Fruit fly (Drosophila melanogaster): Measurements from ENCODE around the gene CG2258.

The CG2258 gene

DNA sequence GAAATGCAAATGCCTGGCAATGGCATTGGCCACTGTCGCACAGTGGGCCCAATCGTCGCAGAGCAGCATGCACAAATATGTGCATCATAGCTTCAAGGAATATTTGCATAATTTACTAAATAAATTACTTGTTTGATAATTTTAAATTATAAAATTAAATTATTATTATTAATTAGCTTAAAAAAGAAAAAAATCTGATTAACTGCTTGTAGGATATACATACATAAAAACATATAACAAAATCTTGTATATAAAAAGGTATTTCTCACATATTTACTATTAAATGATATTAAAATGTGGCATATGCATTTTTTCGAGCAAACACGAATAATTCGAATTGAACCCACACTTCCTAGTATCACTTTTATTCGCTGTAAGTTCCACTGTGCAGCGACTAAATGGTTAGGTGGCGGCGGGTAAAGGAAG, 23.3 kb upstream of the CG2258 start (continued):
- TF ChIP-seq CG1621 (tag; optimal IDR thresholded peaks at IDR 0.05) (no peak), Ets96B (tag; optimal IDR thresholded peaks at IDR 0.05) (no peak), CG8319 (GFP tag; optimal IDR thresholded peaks at IDR 0.05) (no peak), net (GFP tag; optimal IDR thresholded peaks at IDR 0.05) (no peak), Lpt (GFP tag; optimal IDR thresholded peaks at IDR 0.05) (peak; percentile 5), svp (GFP tag) (no peak), cyc (GFP tag; optimal IDR thresholded peaks at IDR 0.05) (no peak), Sox14 (GFP tag; optimal IDR thresholded peaks at IDR 0.05) (no peak), CG11294 (GFP tag; IDR thresholded peaks at IDR 0.05) (peak; percentile 39; the same call in 1 of the 2 replicates), topi (GFP tag; optimal IDR thresholded peaks at IDR 0.05) (no peak), CG6808 (GFP tag; optimal IDR thresholded peaks at IDR 0.05) (no peak), Gug (GFP tag; IDR thresholded peaks at IDR 0.05) (no peak), CG6854 (GFP tag; optimal IDR thresholded peaks at IDR 0.05) (no peak), Sox102F (GFP tag; optimal IDR thresholded peaks at IDR 0.05) (no peak), CG11902 (GFP tag; optimal IDR thresholded peaks at IDR 0.05) (no peak), CG10669 (GFP tag; optimal IDR thresholded peaks at IDR 0.05) (no peak), Smox (GFP tag; optimal IDR thresholded peaks at IDR 0.05) (no peak), CG4318 (GFP tag; optimal IDR thresholded peaks at IDR 0.05) (peak; percentile 60), CG31627 (GFP tag; optimal IDR thresholded peaks at IDR 0.05) (no peak), lz (GFP tag; optimal IDR thresholded peaks at IDR 0.05) (no peak), eg (GFP tag; IDR thresholded peaks at IDR 0.05) (0 out of 3 replicates have a peak, but pooled peaks have one; percentile 27), salr (GFP tag; optimal IDR thresholded peaks at IDR 0.05) (peak in 1 of 2 experiments; percentile 13), Eip75B (GFP tag; optimal IDR thresholded peaks at IDR 0.05) (no peak), CG10631 (GFP tag; optimal IDR thresholded peaks at IDR 0.05) (peak; percentile 23), dsx (GFP tag; optimal IDR thresholded peaks at IDR 0.05; ENCODE audit: poor library complexity, severe bottlenecking) (no peak), CG34406 (GFP tag; optimal IDR thresholded peaks at IDR 0.05) (no peak), CG32006 (GFP tag; optimal IDR thresholded peaks at IDR 0.05) (peak; percentile 81), CG6163 (GFP tag; IDR thresholded peaks at IDR 0.05) (0 out of 3 replicates have a peak, but pooled peaks have one; percentile 21), CG16779 (tag; optimal IDR thresholded peaks at IDR 0.05) (no peak), fkh (GFP tag; optimal IDR thresholded peaks at IDR 0.05) (no peak), CG8119 (GFP tag; IDR thresholded peaks at IDR 0.05) (peak; percentile 48; the same call in 2 of the 3 replicates), Hr39 (GFP tag; optimal IDR thresholded peaks at IDR 0.05) (no peak), Met (GFP tag; optimal IDR thresholded peaks at IDR 0.05) (no peak), pdm3 (GFP tag; optimal IDR thresholded peaks at IDR 0.05) (no peak), acj6 (GFP tag; optimal IDR thresholded peaks at IDR 0.05) (peak; percentile 12), vri (GFP tag; optimal IDR thresholded peaks at IDR 0.05) (no peak)

DNA sequence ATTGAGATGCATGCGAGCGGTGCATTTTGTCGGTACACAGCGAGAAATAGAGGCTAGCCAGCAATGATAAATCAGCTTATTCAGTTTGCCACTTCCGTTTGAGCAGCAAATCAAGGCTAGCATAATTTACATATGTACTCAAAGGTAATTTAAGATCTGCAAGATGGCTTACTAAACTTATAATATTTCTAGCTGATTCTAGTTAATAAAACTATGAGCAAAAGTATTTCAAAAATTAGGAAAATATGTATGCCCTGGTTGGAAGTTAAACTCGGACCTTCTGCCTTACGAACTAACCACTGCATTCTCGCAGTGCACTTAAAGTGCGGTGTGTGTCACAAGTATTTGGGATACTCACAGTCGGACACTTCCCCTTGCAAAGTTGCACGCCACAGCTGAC, 20.9 kb upstream of the CG2258 start:
- TF ChIP-seq Blimp-1 (GFP tag; optimal IDR thresholded peaks at IDR 0.05) = no peak
- TF ChIP-seq Eip78C (GFP tag) = peak; percentile 92
- no peak for TF ChIP-seq CG34406 (GFP tag; optimal IDR thresholded peaks at IDR 0.05)
- TF ChIP-seq CG8319 (GFP tag; optimal IDR thresholded peaks at IDR 0.05) = no peak
- TF ChIP-seq dsx (GFP tag; optimal IDR thresholded peaks at IDR 0.05; ENCODE audit: poor library complexity, severe bottlenecking) = peak; percentile 27
- TF ChIP-seq net (GFP tag; optimal IDR thresholded peaks at IDR 0.05) = peak; percentile 63
- peak; percentile 22 for TF ChIP-seq CG7368 (GFP tag; optimal IDR thresholded peaks at IDR 0.05)
- TF ChIP-seq CG6854 (GFP tag; optimal IDR thresholded peaks at IDR 0.05) = no peak
- peak; percentile 62 for TF ChIP-seq eg (GFP tag; IDR thresholded peaks at IDR 0.05)
- TF ChIP-seq Eip75B (GFP tag; optimal IDR thresholded peaks at IDR 0.05) = peak; percentile 28
- TF ChIP-seq Hr4 (GFP tag; optimal IDR thresholded peaks at IDR 0.05) = peak; percentile 76
- peak; percentile 25 for TF ChIP-seq CG6792 (GFP tag; optimal IDR thresholded peaks at IDR 0.05)
- no peak for TF ChIP-seq CG9139 (GFP tag; optimal IDR thresholded peaks at IDR 0.05)
- TF ChIP-seq CG6808 (GFP tag; optimal IDR thresholded peaks at IDR 0.05) = peak; percentile 48
- TF ChIP-seq CG8632 (GFP tag; optimal IDR thresholded peaks at IDR 0.05) = peak; percentile 4
- TF ChIP-seq salr (GFP tag; optimal IDR thresholded peaks at IDR 0.05) = peak in 1 of 2 experiments; percentile 38
- TF ChIP-seq Met (GFP tag; optimal IDR thresholded peaks at IDR 0.05) = no peak
- peak; percentile 54 for TF ChIP-seq Lpt (GFP tag; optimal IDR thresholded peaks at IDR 0.05)
- peak; percentile 34 for TF ChIP-seq achi (GFP tag; optimal IDR thresholded peaks at IDR 0.05)
- no peak for TF ChIP-seq fd85E (GFP tag; optimal IDR thresholded peaks at IDR 0.05)
- TF ChIP-seq CG11294 (GFP tag; IDR thresholded peaks at IDR 0.05) = no peak
- peak; percentile 47 for TF ChIP-seq dac (GFP tag; optimal IDR thresholded peaks at IDR 0.05)
- TF ChIP-seq CG10631 (GFP tag; optimal IDR thresholded peaks at IDR 0.05) = peak; percentile 30
- TF ChIP-seq esn (GFP tag; optimal IDR thresholded peaks at IDR 0.05) = peak; percentile 18
- no peak for TF ChIP-seq Sox102F (GFP tag; optimal IDR thresholded peaks at IDR 0.05)
- peak; percentile 40 for TF ChIP-seq CG10669 (GFP tag; optimal IDR thresholded peaks at IDR 0.05)
- peak; percentile 0 for TF ChIP-seq Sox15 (GFP tag; optimal IDR thresholded peaks at IDR 0.05)
- peak; percentile 17 for TF ChIP-seq Ets96B (tag; optimal IDR thresholded peaks at IDR 0.05)
- TF ChIP-seq Eip93F (GFP tag; optimal IDR thresholded peaks at IDR 0.05) = no peak
- TF ChIP-seq CG3919 (GFP tag; optimal IDR thresholded peaks at IDR 0.05) = peak; percentile 53
